Fruit fly (Drosophila melanogaster) whole organism, embryonic: Measurements from ENCODE around the gene scyl.

ENCODE experiments used
- BEAF-32 ChIP-seq: fragments of 200-800 bp; sonication (Bioruptor generic); optimal IDR thresholded peaks from 3 replicates; lab custom pipeline; 2017; ENCODE audit warnings: missing biosample characterization, missing genetic modification characterization, mild to moderate bottlenecking, moderate library complexity, missing genetic modification reagents
- Bteb2 ChIP-seq: fragments of 200-800 bp; sonication (Bioruptor generic); optimal IDR thresholded peaks from 2 replicates; lab custom pipeline; 2016; ENCODE audit warnings: missing biosample characterization, missing genetic modification characterization
- CG11247 ChIP-seq: fragments of 200-800 bp; sonication (Bioruptor generic); IDR thresholded peaks from 2 replicates; pipeline ENCODE4 v1.3.6; 2022; ENCODE audit warnings: missing biosample characterization, missing genetic modification characterization
- CG11456 ChIP-seq: fragments of 200-800 bp; sonication (Bioruptor generic); IDR thresholded peaks from 3 replicates; pipeline ENCODE4 v1.3.6; 2022; ENCODE audit warnings: missing biosample characterization, missing genetic modification characterization
- CG13624 ChIP-seq: fragments of 200-800 bp; sonication (Bioruptor generic); optimal IDR thresholded peaks from 2 replicates; lab custom pipeline; 2016; ENCODE audit warnings: missing biosample characterization, missing genetic modification characterization
- CG14441 ChIP-seq: fragments of 200-800 bp; sonication (Bioruptor generic); IDR thresholded peaks from 2 replicates; pipeline ENCODE4 v1.3.6; 2022; ENCODE audit warnings: missing biosample characterization, missing genetic modification characterization
- CG14860 ChIP-seq: fragments of 200-800 bp; sonication (Bioruptor generic); IDR thresholded peaks from 3 replicates; pipeline ENCODE4 v1.3.6; 2022; ENCODE audit warnings: missing biosample characterization, missing genetic modification characterization; ENCODE audit not compliant: partially characterized antibody
- CG15011 ChIP-seq: fragments of 200-800 bp; sonication (Bioruptor generic); optimal IDR thresholded peaks from 3 replicates; lab custom pipeline; 2018; ENCODE audit warnings: missing biosample characterization, mild to moderate bottlenecking, missing genetic modification characterization
- CG17359 ChIP-seq: fragments of 200-800 bp; sonication (Bioruptor generic); optimal IDR thresholded peaks from 3 replicates; lab custom pipeline; 2018; ENCODE audit warnings: missing biosample characterization, mild to moderate bottlenecking, missing genetic modification characterization, moderate library complexity
- CG18599 ChIP-seq: fragments of 200-800 bp; sonication (Bioruptor generic); optimal IDR thresholded peaks from 3 replicates; lab custom pipeline; 2017; ENCODE audit warnings: missing biosample characterization, missing genetic modification characterization, mild to moderate bottlenecking, moderate library complexity, missing genetic modification reagents
- CG2116 ChIP-seq: fragments of 200-800 bp; sonication (Bioruptor generic); optimal IDR thresholded peaks from 3 replicates; lab custom pipeline; 2018; ENCODE audit warnings: missing biosample characterization, mild to moderate bottlenecking, missing genetic modification characterization
- CG32767 ChIP-seq: fragments of 200-800 bp; sonication (Bioruptor generic); IDR thresholded peaks from 2 replicates; pipeline ENCODE4 v1.3.6; 2022; ENCODE audit warnings: missing biosample characterization, missing genetic modification characterization
- CG34224 ChIP-seq: fragments of 200-800 bp; sonication (Bioruptor generic); IDR thresholded peaks from 3 replicates; pipeline ENCODE4 v1.3.6; 2022; ENCODE audit warnings: missing biosample characterization, missing genetic modification characterization; ENCODE audit not compliant: partially characterized antibody
- CG3995 ChIP-seq: fragments of 200-800 bp; sonication (Bioruptor generic); optimal IDR thresholded peaks from 3 replicates; lab custom pipeline; 2016; ENCODE audit warnings: missing biosample characterization, missing genetic modification characterization
- CG4730 ChIP-seq: fragments of 200-800 bp; sonication (Bioruptor generic); IDR thresholded peaks from 2 replicates; pipeline ENCODE4 v1.3.6; 2022; ENCODE audit warnings: missing biosample characterization, missing genetic modification characterization
- CG6175 ChIP-seq: fragments of 200-800 bp; sonication (Bioruptor generic); IDR thresholded peaks from 3 replicates; pipeline ENCODE4 v1.3.6; 2022; ENCODE audit warnings: missing biosample characterization, missing genetic modification characterization
- CG6272 ChIP-seq: fragments of 200-800 bp; sonication (Bioruptor generic); IDR thresholded peaks from 2 replicates; pipeline ENCODE4 v1.3.6; 2022; ENCODE audit warnings: missing biosample characterization, missing genetic modification characterization
- CG6791 ChIP-seq: fragments of 200-800 bp; sonication (Bioruptor generic); IDR thresholded peaks from 3 replicates; pipeline ENCODE4 v1.3.6; 2022; ENCODE audit warnings: missing biosample characterization, missing genetic modification characterization; ENCODE audit not compliant: partially characterized antibody
- Ets97D ChIP-seq: fragments of 200-800 bp; sonication (Bioruptor generic); optimal IDR thresholded peaks from 3 replicates; lab custom pipeline; 2016; ENCODE audit warnings: missing biosample characterization, missing genetic modification characterization
- Gsc ChIP-seq: fragments of 200-800 bp; sonication (Bioruptor generic); IDR thresholded peaks from 2 replicates; pipeline ENCODE4 v1.3.6; 2022; ENCODE audit warnings: missing biosample characterization, missing genetic modification characterization
- H2.0 ChIP-seq: fragments of 200-800 bp; sonication (Bioruptor generic); IDR thresholded peaks from 2 replicates; pipeline ENCODE4 v1.3.6; 2022; ENCODE audit warnings: missing biosample characterization, missing genetic modification characterization
- Hsf ChIP-seq: fragments of 200-800 bp; sonication (Bioruptor generic); optimal IDR thresholded peaks from 3 replicates; lab custom pipeline; 2016; ENCODE audit warnings: missing biosample characterization, missing genetic modification characterization
- Mrtf ChIP-seq: fragments of 200-800 bp; sonication (Bioruptor generic); IDR thresholded peaks from 3 replicates; pipeline ENCODE4 v1.3.6; 2022; ENCODE audit warnings: missing biosample characterization, missing genetic modification characterization
- Nf-YC ChIP-seq: fragments of 200-800 bp; optimal IDR thresholded peaks from 3 replicates; lab custom pipeline; 2019; ENCODE audit warnings: missing biosample characterization, mild to moderate bottlenecking, missing genetic modification characterization, moderate library complexity
- Optix ChIP-seq: fragments of 200-800 bp; sonication (Bioruptor generic); IDR thresholded peaks from 3 replicates; pipeline ENCODE4 v1.3.6; 2022; ENCODE audit warnings: missing biosample characterization, missing genetic modification characterization
- Ptx1 ChIP-seq: fragments of 200-800 bp; sonication (Bioruptor generic); IDR thresholded peaks from 2 replicates; pipeline ENCODE4 v1.3.6; 2022; ENCODE audit warnings: missing biosample characterization, missing genetic modification characterization
- Taf1 ChIP-seq: fragments of 200-800 bp; sonication (Bioruptor generic); IDR thresholded peaks from 2 replicates; pipeline ENCODE4 v1.3.6; 2022; ENCODE audit warnings: missing biosample characterization, missing genetic modification characterization
- az2 ChIP-seq: fragments of 200-800 bp; sonication (Bioruptor generic); optimal IDR thresholded peaks from 3 replicates; lab custom pipeline; 2016; ENCODE audit warnings: missing biosample characterization, missing genetic modification characterization
- cg ChIP-seq: fragments of 200-800 bp; sonication (Bioruptor generic); optimal IDR thresholded peaks from 3 replicates; lab custom pipeline; 2019; ENCODE audit warnings: missing biosample characterization, mild to moderate bottlenecking, missing genetic modification characterization, moderate library complexity
- chm ChIP-seq: fragments of 200-800 bp; sonication (Bioruptor generic); IDR thresholded peaks from 2 replicates; pipeline ENCODE4 v1.3.6; 2022; ENCODE audit warnings: missing biosample characterization, missing genetic modification characterization
- crc ChIP-seq: fragments of 200-800 bp; sonication (Bioruptor generic); optimal IDR thresholded peaks from 2 replicates; lab custom pipeline; 2016; ENCODE audit warnings: missing biosample characterization, missing genetic modification characterization
- ind ChIP-seq: fragments of 200-800 bp; sonication (Bioruptor generic); optimal IDR thresholded peaks from 3 replicates; lab custom pipeline; 2016; ENCODE audit warnings: missing biosample characterization, missing genetic modification characterization
- insv ChIP-seq, 2 experiments: fragments of 200-800 bp; sonication (Bioruptor generic); optimal IDR thresholded peaks; 3 replicates each; lab custom pipeline; 2016 to 2018; ENCODE audit warnings: missing biosample characterization in 2 of 2, missing genetic modification characterization in 2 of 2
- lab ChIP-seq: fragments of 200-800 bp; sonication (Bioruptor generic); optimal IDR thresholded peaks from 3 replicates; lab custom pipeline; 2017; ENCODE audit warnings: missing biosample characterization, missing genetic modification characterization, mild to moderate bottlenecking, moderate library complexity, missing genetic modification reagents
- lmd ChIP-seq: fragments of 200-800 bp; sonication (Bioruptor generic); IDR thresholded peaks from 2 replicates; pipeline ENCODE4 v1.3.6; 2022; ENCODE audit warnings: missing biosample characterization, missing genetic modification characterization
- mirr ChIP-seq: fragments of 200-800 bp; sonication (Bioruptor generic); optimal IDR thresholded peaks from 3 replicates; lab custom pipeline; 2018; ENCODE audit warnings: missing biosample characterization, mild to moderate bottlenecking, missing genetic modification characterization
- phol ChIP-seq: fragments of 200-800 bp; sonication (Bioruptor generic); optimal IDR thresholded peaks from 3 replicates; lab custom pipeline; 2018; ENCODE audit warnings: missing biosample characterization, mild to moderate bottlenecking, missing genetic modification characterization, moderate library complexity
- pita ChIP-seq: fragments of 200-800 bp; sonication (Bioruptor generic); optimal IDR thresholded peaks from 2 replicates; lab custom pipeline; 2017; ENCODE audit warnings: missing biosample characterization, mild to moderate bottlenecking, missing genetic modification characterization
- prd ChIP-seq, 3 experiments: fragments of >200 bp in 2 of 3; fragments of 200-800 bp in 1 of 3; sonication (Bioruptor generic) in 1 of 3; optimal IDR thresholded peaks in 2 of 3; IDR thresholded peaks in 1 of 3; 2 replicates in 2 of 3; 3 replicates in 1 of 3; pipeline versions ENCODE4 v1.3.6 to Lab custom; 2017 to 2022; ENCODE audit warnings: missing biosample characterization in 1 of 3, missing genetic modification characterization in 1 of 3
- row ChIP-seq: fragments of 200-800 bp; sonication (Bioruptor generic); IDR thresholded peaks from 3 replicates; pipeline ENCODE4 v1.3.6; 2022; ENCODE audit warnings: missing biosample characterization, missing genetic modification characterization
- scrt ChIP-seq: fragments of 200-800 bp; sonication (Bioruptor generic); optimal IDR thresholded peaks from 2 replicates; lab custom pipeline; 2018; ENCODE audit warnings: missing biosample characterization, mild to moderate bottlenecking, missing genetic modification characterization, moderate library complexity
- sqz ChIP-seq: fragments of 200-800 bp; sonication (Bioruptor generic); optimal IDR thresholded peaks from 3 replicates; lab custom pipeline; 2018; ENCODE audit warnings: missing biosample characterization, mild to moderate bottlenecking, missing genetic modification characterization
- sr ChIP-seq: fragments of 200-800 bp; sonication (Bioruptor generic); IDR thresholded peaks from 3 replicates; pipeline ENCODE4 v1.3.6; 2022; ENCODE audit warnings: missing biosample characterization, missing genetic modification characterization
- sug ChIP-seq: fragments of 200-800 bp; optimal IDR thresholded peaks from 2 replicates; lab custom pipeline; 2019; ENCODE audit warnings: missing biosample characterization, mild to moderate bottlenecking, missing genetic modification characterization, moderate library complexity
- tgo ChIP-seq: fragments of 200-800 bp; sonication (Bioruptor generic); IDR thresholded peaks from 3 replicates; pipeline ENCODE4 v1.3.6; 2022; ENCODE audit warnings: missing biosample characterization, missing genetic modification characterization
- tin ChIP-seq: fragments of 200-800 bp; sonication (Bioruptor generic); optimal IDR thresholded peaks from 3 replicates; lab custom pipeline; 2016; ENCODE audit warnings: missing biosample characterization, missing genetic modification characterization
- trem ChIP-seq: fragments of 200-800 bp; optimal IDR thresholded peaks from 3 replicates; lab custom pipeline; 2019; ENCODE audit warnings: missing biosample characterization, mild to moderate bottlenecking, missing genetic modification characterization, moderate library complexity
- vnd ChIP-seq: fragments of 200-800 bp; sonication (Bioruptor generic); IDR thresholded peaks from 3 replicates; pipeline ENCODE4 v1.3.6; 2022; ENCODE audit warnings: missing biosample characterization, missing genetic modification characterization; ENCODE audit not compliant: partially characterized antibody
- zfh1 ChIP-seq: fragments of 200-800 bp; sonication (Bioruptor generic); IDR thresholded peaks from 3 replicates; pipeline ENCODE4 v1.3.6; 2022; ENCODE audit warnings: missing biosample characterization, missing genetic modification characterization

scyl gene

dm6 chr3L:11293378-11293777, 41.3 kb downstream of the scyl start (continued):
- TF ChIP-seq CG3995 = peak; percentile 3
- TF ChIP-seq Bteb2 (GFP tag; lab: Kevin White, UChicago) = no peak
- no peak for TF ChIP-seq BEAF-32 (GFP tag; lab: Kevin White, UChicago)
- peak; percentile 59; the same call in 1 of the 3 replicates for TF ChIP-seq Mrtf (GFP tag; lab: Robert Waterston, UW)
- peak; percentile 87 for TF ChIP-seq row (GFP tag; lab: Robert Waterston, UW)
- TF ChIP-seq CG2116 (GFP tag; lab: Kevin White, UChicago) = no peak
- TF ChIP-seq CG32767 (GFP tag; lab: Robert Waterston, UW) = 0 out of 2 replicates have a peak, but pooled peaks have one; percentile 28
- TF ChIP-seq H2.0 = peak; percentile 59; the same call in 1 of the 2 replicates
- no peak for TF ChIP-seq Gsc (GFP tag; lab: Robert Waterston, UW)
- TF ChIP-seq lab (GFP tag; lab: Kevin White, UChicago) = peak; percentile 52
- no peak for TF ChIP-seq Ets97D (GFP tag; lab: Kevin White, UChicago)
- peak; percentile 44 for TF ChIP-seq cg (GFP tag; lab: Kevin White, UChicago)
- no peak for TF ChIP-seq prd (optimal IDR thresholded peaks at IDR 0.05; lab: Kevin White, UChicago)
- peak; percentile 63 for TF ChIP-seq prd (GFP tag; IDR thresholded peaks at IDR 0.05; lab: Robert Waterston, UW)
- peak; percentile 22 for TF ChIP-seq sug (tag; lab: Kevin White, UChicago)
- 0 out of 2 replicates have a peak, but pooled peaks have one; percentile 13 for TF ChIP-seq CG11247
- peak; percentile 39 for TF ChIP-seq sqz (GFP tag; lab: Kevin White, UChicago)
- peak; percentile 38; the same call in 1 of the 3 replicates for TF ChIP-seq CG34224 (GFP tag; lab: Robert Waterston, UW)
- no peak for TF ChIP-seq pita
- TF ChIP-seq CG6791 (GFP tag; lab: Robert Waterston, UW) = no peak
- TF ChIP-seq Nf-YC (tag; lab: Kevin White, UChicago) = peak; percentile 2
- peak; percentile 55 for TF ChIP-seq CG14441
- peak; percentile 58 for TF ChIP-seq ind (GFP tag; lab: Kevin White, UChicago)
- TF ChIP-seq mirr (GFP tag; lab: Kevin White, UChicago) = peak; percentile 20
- TF ChIP-seq CG4730 = peak; percentile 57
- peak; percentile 43 for TF ChIP-seq lmd (GFP tag; lab: Robert Waterston, UW)
- peak; percentile 64; the same call in 1 of the 3 replicates for TF ChIP-seq CG11456 (GFP tag; lab: Robert Waterston, UW)
- TF ChIP-seq zfh1 = peak; percentile 48; the same call in 1 of the 3 replicates
- 0 out of 2 replicates have a peak, but pooled peaks have one; percentile 7 for TF ChIP-seq Taf1 (GFP tag; lab: Robert Waterston, UW)
- TF ChIP-seq CG6272 (GFP tag; lab: Robert Waterston, UW) = 0 out of 2 replicates have a peak, but pooled peaks have one; percentile 16
- peak; percentile 37; the same call in 1 of the 3 replicates for TF ChIP-seq tgo (GFP tag; lab: Robert Waterston, UW)
- TF ChIP-seq sr (GFP tag; lab: Robert Waterston, UW) = peak; percentile 44; the same call in 1 of the 3 replicates
- peak; percentile 47; the same call in 1 of the 2 replicates for TF ChIP-seq Ptx1 (GFP tag; lab: Robert Waterston, UW)
- no peak for TF ChIP-seq Hsf (GFP tag; lab: Kevin White, UChicago)
- peak; percentile 17 for TF ChIP-seq phol (tag; lab: Kevin White, UChicago)
- peak; percentile 11 for TF ChIP-seq trem (tag; lab: Kevin White, UChicago)
- TF ChIP-seq insv (GFP tag; optimal IDR thresholded peaks at IDR 0.05; lab: Kevin White, UChicago) = no peak
- peak; percentile 23 for TF ChIP-seq tin
- TF ChIP-seq CG18599 (GFP tag; lab: Kevin White, UChicago) = peak; percentile 50
- TF ChIP-seq vnd (GFP tag; lab: Robert Waterston, UW) = 0 out of 3 replicates have a peak, but pooled peaks have one; percentile 18
- TF ChIP-seq Optix (GFP tag; lab: Robert Waterston, UW) = no peak
- TF ChIP-seq CG13624 (GFP tag; lab: Kevin White, UChicago) = peak; percentile 36
- TF ChIP-seq CG14860 (GFP tag; lab: Robert Waterston, UW) = 0 out of 3 replicates have a peak, but pooled peaks have one; percentile 33
- TF ChIP-seq az2 (GFP tag; lab: Kevin White, UChicago) = peak; percentile 0
- peak; percentile 51; the same call in 1 of the 2 replicates for TF ChIP-seq chm (GFP tag; lab: Robert Waterston, UW)
- TF ChIP-seq scrt (GFP tag; lab: Kevin White, UChicago) = peak; percentile 31
- no peak for TF ChIP-seq crc
- peak; percentile 29 for TF ChIP-seq CG17359 (tag; lab: Kevin White, UChicago)
- no peak for TF ChIP-seq CG15011 (GFP tag; lab: Kevin White, UChicago)
- peak; percentile 99 for TF ChIP-seq CG6175
